Worm (Caenorhabditis elegans): ENCODE measurements around the gene srj-32.
A peak's percentile ranks its signal among the peaks of the same experiment; 100 is the strongest.

The srj-32 gene

ce11 chrV:7248227-7248953 is 48.8 kb downstream of the srj-32 start:
- TF ChIP-seq mef-2 (tag; optimal IDR thresholded peaks at IDR 0.05), result no peak
- TF ChIP-seq elt-3 (tag; optimal IDR thresholded peaks at IDR 0.05), result peak in 1 of 6 experiments; percentile 48
- peak; percentile 58 for TF ChIP-seq nhr-85 (tag)

- TF ChIP-seq blmp-1 (tag; optimal IDR thresholded peaks at IDR 0.05) (peak; percentile 92), snu-23 (GFP tag; optimal IDR thresholded peaks at IDR 0.05) (no peak), sox-4 (tag; optimal IDR thresholded peaks at IDR 0.05) (no peak), ztf-11 (tag; optimal IDR thresholded peaks at IDR 0.05) (no peak), nhr-28 (tag; optimal IDR thresholded peaks at IDR 0.05) (no peak), ets-5 (GFP tag; IDR thresholded peaks at IDR 0.05) (no peak), dpl-1 (GFP tag; optimal IDR thresholded peaks at IDR 0.05) (no peak), zag-1 (tag; optimal IDR thresholded peaks at IDR 0.05) (no peak)
Measured at ce11 chrV:7246951-7247350, 50.2 kb downstream of the srj-32 start, which contains the start of gene C05C8.7. Gene C05C8.7 (minus strand): TSS chrV:7247050.
